Worm (Caenorhabditis elegans) whole organism, early embryonic: ENCODE data around the gene irld-25.

Experiments
- B0310.2 ChIP-seq: sonication (generic microtip); optimal IDR thresholded peaks from 2 replicates; lab custom pipeline; 2016; ENCODE audit warnings: mild to moderate bottlenecking, missing genetic modification characterization, missing compliant biosample characterization
- ama-1 ChIP-seq: fragments of 150-350 bp; optimal IDR thresholded peaks from 2 replicates; lab custom pipeline; 2014
- ceh-13 ChIP-seq: fragments of 200-800 bp; sonication (Bioruptor generic); optimal IDR thresholded peaks from 2 replicates; lab custom pipeline; 2018; ENCODE audit warnings: mild to moderate bottlenecking, missing genetic modification characterization, missing compliant biosample characterization
- hmbx-1 ChIP-seq: sonication (generic microtip); optimal IDR thresholded peaks from 2 replicates; lab custom pipeline; 2016; ENCODE audit warnings: mild to moderate bottlenecking, missing genetic modification characterization, missing compliant biosample characterization
- hmg-4 ChIP-seq: fragments of 200-800 bp; sonication (Bioruptor generic); optimal IDR thresholded peaks from 2 replicates; lab custom pipeline; 2018; ENCODE audit warnings: mild to moderate bottlenecking, missing genetic modification characterization, missing compliant biosample characterization
- hnd-1 ChIP-seq: sonication (generic microtip); optimal IDR thresholded peaks from 2 replicates; lab custom pipeline; 2016; ENCODE audit warnings: missing genetic modification characterization, missing compliant biosample characterization
- pes-1 ChIP-seq: fragments of 200-800 bp; sonication (Bioruptor generic); IDR thresholded peaks from 2 replicates; pipeline ENCODE4 v1.3.6; 2022; ENCODE audit warnings: missing genetic modification reagents, missing genetic modification characterization, missing compliant biosample characterization
- sea-1 ChIP-seq: fragments of 200-800 bp; sonication (Bioruptor generic); conservative IDR thresholded peaks from 2 replicates; pipeline ENCODE4 v1.3.6; 2022; ENCODE audit warnings: missing genetic modification characterization, missing compliant biosample characterization

DNA sequence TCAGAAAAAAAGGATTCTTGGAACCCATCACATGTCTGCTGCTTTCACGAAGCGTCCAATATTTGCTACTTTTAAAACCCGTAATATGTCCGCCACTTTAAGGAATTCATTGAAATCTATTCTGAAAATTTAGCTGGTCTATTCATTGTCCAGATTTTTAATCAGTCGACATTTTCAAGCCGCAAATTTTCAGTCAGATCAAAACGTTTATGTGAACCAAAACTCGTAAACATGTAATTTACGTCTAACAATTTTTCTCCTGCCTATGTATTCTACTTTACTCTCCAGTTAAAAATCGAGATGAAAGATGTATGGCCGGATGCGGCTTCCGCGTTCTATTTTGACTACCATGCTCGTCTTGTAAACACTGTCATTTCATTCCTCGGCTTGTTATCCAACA, 23.5 kb upstream of the irld-25 start, which contains the start of gene srw-1:
- TF ChIP-seq ama-1 (lab: Kevin White, UChicago) (no peak), ceh-13 (no peak), pes-1 (GFP tag; lab: Robert Waterston, UW) (no peak), sea-1 (GFP tag; lab: Robert Waterston, UW) (no peak), hnd-1 (no peak), hmg-4 (no peak), hmbx-1 (no peak), B0310.2 (no peak)
